Worm (Caenorhabditis elegans) whole organism, L4 larva: ENCODE measurements around the gene srx-44.

Experiments
- F44E2.7 ChIP-seq: fragments of 200-800 bp; sonication (Bioruptor generic); IDR thresholded peaks from 2 replicates; pipeline ENCODE4 v2.1.2; 2022; ENCODE audit warnings: missing genetic modification characterization, missing compliant biosample characterization
- Y75B8A.6 ChIP-seq: fragments of 200-800 bp; sonication (Bioruptor generic); IDR thresholded peaks from 2 replicates; pipeline ENCODE4 v1.3.6; 2022; ENCODE audit warnings: missing genetic modification reagents, missing genetic modification characterization, missing compliant biosample characterization
- ZK337.2 ChIP-seq: fragments of 200-800 bp; sonication (Bioruptor generic); IDR thresholded peaks from 2 replicates; pipeline ENCODE4 v1.3.6; 2022; ENCODE audit warnings: missing genetic modification reagents, missing genetic modification characterization, missing compliant biosample characterization
- aha-1 ChIP-seq: fragments of 150-350 bp; peaks from one replicate; lab custom pipeline; 2014; ENCODE audit warnings: missing biosample characterization, missing genetic modification characterization
- ceh-32 ChIP-seq: sonication (generic microtip); optimal IDR thresholded peaks from 2 replicates; lab custom pipeline; 2016; ENCODE audit warnings: mild to moderate bottlenecking, missing genetic modification characterization, missing compliant biosample characterization; ENCODE audit not compliant: poor library complexity
- ctbp-1 ChIP-seq: fragments of 200-800 bp; sonication (Bioruptor generic); IDR thresholded peaks from 2 replicates; pipeline ENCODE4 v1.3.6; 2022; ENCODE audit warnings: missing genetic modification reagents, missing genetic modification characterization, missing compliant biosample characterization
- daf-8 ChIP-seq: fragments of 200-800 bp; sonication (Bioruptor generic); IDR thresholded peaks from 2 replicates; pipeline ENCODE4 v1.3.6; 2022; ENCODE audit warnings: missing genetic modification characterization, missing compliant biosample characterization
- dpl-1 ChIP-seq: fragments of 150-350 bp; optimal IDR thresholded peaks from 2 replicates; lab custom pipeline; 2014; ENCODE audit warnings: missing biosample characterization, missing genetic modification reagents, missing genetic modification characterization
- duxl-1 ChIP-seq: sonication (generic microtip); optimal IDR thresholded peaks from 2 replicates; lab custom pipeline; 2016; ENCODE audit warnings: mild to moderate bottlenecking, missing genetic modification characterization, moderate library complexity, missing compliant biosample characterization; ENCODE audit not compliant: poor library complexity
- egl-43 ChIP-seq: fragments of 200-800 bp; sonication (Bioruptor generic); IDR thresholded peaks from 2 replicates; pipeline ENCODE4 v1.3.6; 2022; ENCODE audit warnings: missing genetic modification reagents, missing genetic modification characterization, missing compliant biosample characterization
- hif-1 ChIP-seq, 2 experiments: sonication (generic microtip); optimal IDR thresholded peaks; 2 replicates each; lab custom pipeline; 2016 to 2017; ENCODE audit warnings: missing compliant biosample characterization in 2 of 2, missing genetic modification characterization in 2 of 2, missing genetic modification reagents in 2 of 2, missing genotype in 2 of 2, mild to moderate bottlenecking in 1 of 2
- hlh-30 ChIP-seq: sonication (generic microtip); optimal IDR thresholded peaks from 2 replicates; lab custom pipeline; 2017; ENCODE audit warnings: antibody characterized with exemption, mild to moderate bottlenecking, missing genetic modification characterization, missing compliant biosample characterization; ENCODE audit not compliant: insufficient read depth
- lin-15B ChIP-seq: fragments of 150-350 bp; sonication (generic microtip); optimal IDR thresholded peaks from 3 replicates; lab custom pipeline; 2014; ENCODE audit warnings: missing biosample characterization, missing genetic modification characterization
- lin-29 ChIP-seq: fragments of 200-800 bp; sonication (Bioruptor generic); IDR thresholded peaks from 2 replicates; pipeline ENCODE4 v1.3.6; 2022; ENCODE audit warnings: missing genetic modification reagents, missing genetic modification characterization, missing compliant biosample characterization
- lin-38 ChIP-seq: fragments of 200-800 bp; sonication (Bioruptor generic); IDR thresholded peaks from 2 replicates; pipeline ENCODE4 v1.3.6; 2022; ENCODE audit warnings: missing genetic modification reagents, missing genetic modification characterization, missing compliant biosample characterization
- lsy-2 ChIP-seq, 2 experiments: fragments of 150-350 bp in 1 of 2; sonication (generic microtip) in 1 of 2; optimal IDR thresholded peaks; 2 replicates each; lab custom pipeline; 2014 to 2017; ENCODE audit warnings: missing biosample characterization in 2 of 2, missing genetic modification characterization in 2 of 2
- mes-2 ChIP-seq: sonication (generic microtip); optimal IDR thresholded peaks from 2 replicates; lab custom pipeline; 2016; ENCODE audit warnings: missing genotype, mild to moderate bottlenecking, missing genetic modification characterization, missing compliant biosample characterization; ENCODE audit not compliant: poor library complexity, severe bottlenecking
- nhr-11 ChIP-seq: fragments of 150-350 bp; optimal IDR thresholded peaks from 2 replicates; lab custom pipeline; 2014; ENCODE audit warnings: missing biosample characterization, missing genetic modification characterization
- nhr-28 ChIP-seq: fragments of 150-350 bp; optimal IDR thresholded peaks from 2 replicates; lab custom pipeline; 2014; ENCODE audit warnings: missing biosample characterization, missing genetic modification characterization
- nhr-41 ChIP-seq: fragments of 200-800 bp; sonication (Bioruptor generic); IDR thresholded peaks from 2 replicates; pipeline ENCODE4 v1.3.6; 2022; ENCODE audit warnings: missing genetic modification reagents, missing genetic modification characterization, missing compliant biosample characterization
- nhr-77 ChIP-seq: fragments of 150-350 bp; optimal IDR thresholded peaks from 2 replicates; lab custom pipeline; 2014; ENCODE audit warnings: missing biosample characterization, missing genetic modification characterization
- pha-4 ChIP-seq, 2 experiments: fragments of 150-350 bp in 1 of 2; fragments of 200-800 bp in 1 of 2; sonication (Bioruptor generic) in 1 of 2; IDR thresholded peaks in 1 of 2; optimal IDR thresholded peaks in 1 of 2; 2 replicates each; pipeline versions ENCODE4 v1.3.6 to Lab custom; 2014 to 2022; ENCODE audit warnings: missing genetic modification characterization in 2 of 2, missing genetic modification reagents in 2 of 2, missing biosample characterization in 1 of 2, missing compliant biosample characterization in 1 of 2
- set-16 ChIP-seq: fragments of 200-800 bp; sonication (Bioruptor generic); IDR thresholded peaks from 2 replicates; pipeline ENCODE4 v1.3.6; 2022; ENCODE audit warnings: missing genetic modification reagents, missing genetic modification characterization, missing compliant biosample characterization
- snpc-4 ChIP-seq: fragments of 150-350 bp; optimal IDR thresholded peaks from 2 replicates; lab custom pipeline; 2014; ENCODE audit warnings: missing biosample characterization, missing genetic modification characterization
- tra-1 ChIP-seq: fragments of 200-800 bp; sonication (Bioruptor generic); IDR thresholded peaks from 2 replicates; pipeline ENCODE4 v1.3.6; 2022; ENCODE audit warnings: missing genetic modification reagents, missing genetic modification characterization, missing compliant biosample characterization
- unc-130 ChIP-seq: sonication (generic microtip); optimal IDR thresholded peaks from 2 replicates; lab custom pipeline; 2016; ENCODE audit warnings: missing genetic modification reagents, missing genetic modification characterization, missing compliant biosample characterization
- unc-62 ChIP-seq, 3 experiments: fragments of 150-350 bp in 1 of 3; sonication (generic microtip); optimal IDR thresholded peaks in 2 of 3; peaks in 1 of 3; 1 replicate in 1 of 3; 2 replicates in 2 of 3; lab custom pipeline; 2014 to 2017; ENCODE audit warnings: missing biosample characterization in 3 of 3, missing genetic modification characterization in 3 of 3, missing genetic modification reagents in 3 of 3, missing genotype in 1 of 3
- zfp-2 ChIP-seq: sonication (generic microtip); optimal IDR thresholded peaks from 2 replicates; lab custom pipeline; 2016; ENCODE audit warnings: mild to moderate bottlenecking, missing genetic modification characterization, missing compliant biosample characterization
- zfp-3 ChIP-seq: fragments of 200-800 bp; sonication (Bioruptor generic); conservative IDR thresholded peaks from 2 replicates; pipeline ENCODE4 v1.3.6; 2022; ENCODE audit warnings: missing genetic modification reagents, missing genetic modification characterization, missing compliant biosample characterization
- ztf-7 ChIP-seq: fragments of 150-350 bp; optimal IDR thresholded peaks from 2 replicates; lab custom pipeline; 2014; ENCODE audit warnings: missing biosample characterization, missing genetic modification characterization

Gene srx-44

ce11 chrV:16007505-16007904, 12.6 kb upstream of the srx-44 start, which contains the start of gene str-231:
TSS of gene str-231 (minus strand) at chrV:16007605.
- TF ChIP-seq snpc-4 (no peak), daf-8 (no peak), F44E2.7 (GFP tag; lab: Robert Waterston, UW) (no peak), nhr-11 (tag; lab: Kevin White, UChicago) (no peak), nhr-28 (tag; lab: Kevin White, UChicago) (no peak), Y75B8A.6 (GFP tag; lab: Robert Waterston, UW) (no peak), lin-29 (GFP tag; lab: Robert Waterston, UW) (no peak), nhr-77 (no peak), ctbp-1 (GFP tag; lab: Robert Waterston, UW) (no peak)

- TF ChIP-seq nhr-41 (GFP tag; lab: Robert Waterston, UW) (no peak), dpl-1 (GFP tag; lab: Kevin White, UChicago) (no peak), hlh-30 (tag; lab: Kevin White, UChicago) (no peak), egl-43 (no peak), lin-15B (no peak)
Observed at ce11 chrV:16009564-16009963, 10.6 kb upstream of the srx-44 start, which contains the start of gene str-233. TSS of gene str-233 (minus strand) at chrV:16009664.

- no peak for TF ChIP-seq tra-1 (GFP tag; lab: Robert Waterston, UW)
Observed at ce11 chrV:16015652-16016051, 4.5 kb upstream of the srx-44 start, which contains the start of gene str-232. TSS of gene str-232 (minus strand) at chrV:16015752.

- TF ChIP-seq aha-1 (tag; lab: Kevin White, UChicago) (peak; percentile 54), lsy-2 (tag; optimal IDR thresholded peaks at IDR 0.05; lab: Kevin White, UChicago) (no peak), ceh-32 (tag; lab: Kevin White, UChicago) (no peak), pha-4 (GFP tag; IDR thresholded peaks at IDR 0.05; lab: Robert Waterston, UW) (no peak), pha-4 (tag; optimal IDR thresholded peaks at IDR 0.05; lab: Kevin White, UChicago) (no peak), lin-38 (GFP tag; lab: Robert Waterston, UW) (no peak), zfp-3 (no peak), ztf-7 (no peak)
Observed at ce11 chrV:16016977-16017376, 3.2 kb upstream of the srx-44 start.

ce11 chrV:16017671-16018070, 2.5 kb upstream of the srx-44 start, which contains the start of gene srx-43:
TSS of gene srx-43 (plus strand) at chrV:16017971.
- TF ChIP-seq unc-62 (GFP tag; optimal IDR thresholded peaks at IDR 0.05 in 1 of 2; lab: Kevin White, UChicago) (peak in 1 of 2 experiments; percentile 74), unc-62 (tag; optimal IDR thresholded peaks at IDR 0.05; lab: Kevin White, UChicago) (no peak), snpc-4 (no peak)
- TF ChIP-seq, all 104 proteins: peak for 1

ce11 chrV:16022600-16022999, 2.5 kb downstream of the srx-44 start:
- no peak for TF ChIP-seq nhr-28 (tag; lab: Kevin White, UChicago)
- peak in 1 of 2 experiments; percentile 77 for TF ChIP-seq hif-1 (tag; optimal IDR thresholded peaks at IDR 0.05; lab: Kevin White, UChicago)
- TF ChIP-seq set-16 = no peak
- peak; percentile 97 for TF ChIP-seq mes-2 (tag; lab: Kevin White, UChicago)
- 0 out of 2 replicates have a peak, but pooled peaks have one; percentile 18 for TF ChIP-seq ZK337.2 (GFP tag; lab: Robert Waterston, UW)
- no peak for TF ChIP-seq zfp-2 (tag; lab: Kevin White, UChicago)
- TF ChIP-seq unc-130 (GFP tag; lab: Kevin White, UChicago) = peak; percentile 63
- TF ChIP-seq duxl-1 = peak; percentile 10
- TF ChIP-seq dpl-1 (GFP tag; lab: Kevin White, UChicago) = peak; percentile 88
- TF ChIP-seq ztf-7 = no peak
